Worm (Caenorhabditis elegans) whole organism, L2 larva: ENCODE measurements around the gene twk-3.

Experiments used
- R02D3.7 ChIP-seq: fragments of 150-350 bp; optimal IDR thresholded peaks from 2 replicates; lab custom pipeline; 2014; ENCODE audit warnings: missing biosample characterization, missing genetic modification characterization
- ZK546.5 ChIP-seq: sonication (generic microtip); optimal IDR thresholded peaks from 2 replicates; lab custom pipeline; 2017; ENCODE audit warnings: missing biosample characterization, missing genetic modification characterization
- ama-1 ChIP-seq: fragments of 150-350 bp; optimal IDR thresholded peaks from 2 replicates; lab custom pipeline; 2018; ENCODE audit warnings: inconsistent platforms
- blmp-1 ChIP-seq: sonication (generic microtip); optimal IDR thresholded peaks from 2 replicates; lab custom pipeline; 2017; ENCODE audit warnings: missing genetic modification characterization, mild to moderate bottlenecking, missing compliant biosample characterization, antibody characterized with exemption, moderate library complexity; ENCODE audit not compliant: insufficient read depth
- dmd-4 ChIP-seq: sonication (generic microtip); optimal IDR thresholded peaks from 2 replicates; lab custom pipeline; 2017; ENCODE audit warnings: missing biosample characterization, missing genetic modification characterization
- elt-1 ChIP-seq: fragments of 150-350 bp; optimal IDR thresholded peaks from 2 replicates; lab custom pipeline; 2014; ENCODE audit warnings: missing biosample characterization, missing genetic modification characterization
- lin-11 ChIP-seq: fragments of 150-350 bp; sonication (generic microtip); optimal IDR thresholded peaks from 2 replicates; lab custom pipeline; 2014; ENCODE audit warnings: missing biosample characterization, missing genetic modification characterization, inconsistent platforms, mixed read lengths
- nhr-11 ChIP-seq: fragments of 150-350 bp; optimal IDR thresholded peaks from 2 replicates; lab custom pipeline; 2014; ENCODE audit warnings: missing biosample characterization, missing genetic modification characterization
- nhr-25 ChIP-seq: fragments of 150-350 bp; sonication (generic microtip); optimal IDR thresholded peaks from 3 replicates; lab custom pipeline; 2014; ENCODE audit warnings: missing biosample characterization, missing genetic modification characterization
- nhr-77 ChIP-seq: fragments of 150-350 bp; optimal IDR thresholded peaks from 2 replicates; lab custom pipeline; 2014; ENCODE audit warnings: missing biosample characterization, missing genetic modification characterization
- sma-3 ChIP-seq: sonication (generic microtip); optimal IDR thresholded peaks from 2 replicates; lab custom pipeline; 2016; ENCODE audit warnings: missing genetic modification reagents, missing genetic modification characterization, missing compliant biosample characterization
- zag-1 ChIP-seq: fragments of 150-350 bp; optimal IDR thresholded peaks from 2 replicates; lab custom pipeline; 2014; ENCODE audit warnings: missing biosample characterization, missing genetic modification characterization

DNA sequence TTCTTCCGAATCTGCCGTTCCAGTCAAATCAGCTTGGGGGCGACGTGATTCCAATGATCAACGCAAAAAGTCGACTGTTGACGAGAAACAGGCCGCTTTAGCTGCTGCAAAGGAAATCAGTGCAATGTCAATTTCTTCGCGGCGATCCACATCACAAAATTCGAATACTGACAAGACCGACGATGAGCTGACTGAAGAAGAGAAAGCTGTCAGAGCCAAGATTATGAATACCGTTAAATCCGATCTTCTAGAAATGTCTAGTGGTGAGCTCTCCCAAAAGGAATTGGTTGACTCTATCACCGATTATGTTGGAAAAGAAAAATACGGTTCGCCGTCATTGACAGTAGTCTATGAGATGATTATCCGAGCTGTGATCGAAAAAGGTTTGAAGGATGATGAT lies 7.7 kb upstream of the twk-3 start:
- TF ChIP-seq lin-11 (tag; lab: Kevin White, UChicago) = no peak
- TF ChIP-seq ama-1 (lab: Kevin White, UChicago) = no peak
- no peak for TF ChIP-seq nhr-25
- no peak for TF ChIP-seq nhr-77 (tag; lab: Kevin White, UChicago)
- no peak for TF ChIP-seq zag-1 (tag; lab: Kevin White, UChicago)
- no peak for TF ChIP-seq R02D3.7 (tag; lab: Kevin White, UChicago)
- TF ChIP-seq blmp-1 (tag; lab: Kevin White, UChicago) = no peak
- no peak for TF ChIP-seq ZK546.5
- TF ChIP-seq dmd-4 = no peak
- no peak for TF ChIP-seq sma-3 (GFP tag; lab: Kevin White, UChicago)
- no peak for TF ChIP-seq elt-1 (tag; lab: Kevin White, UChicago)
- TF ChIP-seq nhr-11 (tag; lab: Kevin White, UChicago) = no peak
